Worm (Caenorhabditis elegans) whole organism, late embryonic: ENCODE results near the gene glna-1.

Source experiments
- C38D4.7 ChIP-seq: fragments of 200-800 bp; sonication (Bioruptor generic); optimal IDR thresholded peaks from 2 replicates; lab custom pipeline; 2018; ENCODE audit warnings: mild to moderate bottlenecking, missing genetic modification characterization, moderate library complexity, missing compliant biosample characterization
- F13H6.1 ChIP-seq: sonication (generic microtip); optimal IDR thresholded peaks from 2 replicates; lab custom pipeline; 2016; ENCODE audit warnings: missing genetic modification characterization, missing compliant biosample characterization
- T23F11.4 ChIP-seq: fragments of 200-800 bp; sonication (Bioruptor generic); optimal IDR thresholded peaks from 2 replicates; lab custom pipeline; 2018; ENCODE audit warnings: mild to moderate bottlenecking, missing genetic modification characterization, missing compliant biosample characterization
- Y22D7AL.16 ChIP-seq: sonication (generic microtip); optimal IDR thresholded peaks from 2 replicates; lab custom pipeline; 2016; ENCODE audit warnings: missing genetic modification characterization, missing compliant biosample characterization
- ahr-1 ChIP-seq: sonication (generic microtip); optimal IDR thresholded peaks from 2 replicates; lab custom pipeline; 2016; ENCODE audit warnings: missing genetic modification characterization, missing compliant biosample characterization
- ama-1 ChIP-seq: fragments of 150-350 bp; optimal IDR thresholded peaks from 2 replicates; lab custom pipeline; 2014
- ceh-19 ChIP-seq: fragments of 200-800 bp; sonication (Bioruptor generic); optimal IDR thresholded peaks from 2 replicates; lab custom pipeline; 2018; ENCODE audit warnings: mild to moderate bottlenecking, missing genetic modification characterization, missing compliant biosample characterization
- ceh-24 ChIP-seq: sonication (generic microtip); optimal IDR thresholded peaks from 2 replicates; lab custom pipeline; 2016; ENCODE audit warnings: mild to moderate bottlenecking, missing genetic modification characterization, missing compliant biosample characterization
- ceh-30 ChIP-seq: fragments of 150-350 bp; optimal IDR thresholded peaks from 2 replicates; lab custom pipeline; 2014; ENCODE audit warnings: missing biosample characterization, missing genetic modification characterization
- ceh-31 ChIP-seq: sonication (generic microtip); optimal IDR thresholded peaks from 2 replicates; lab custom pipeline; 2016; ENCODE audit warnings: missing genetic modification characterization, missing compliant biosample characterization
- ceh-34 ChIP-seq: sonication (generic microtip); optimal IDR thresholded peaks from 2 replicates; lab custom pipeline; 2016; ENCODE audit warnings: mild to moderate bottlenecking, missing genetic modification characterization, missing compliant biosample characterization
- ceh-48 ChIP-seq: sonication (generic microtip); optimal IDR thresholded peaks from 2 replicates; lab custom pipeline; 2016; ENCODE audit warnings: missing genetic modification characterization, inconsistent platforms, missing compliant biosample characterization
- ceh-6 ChIP-seq: fragments of 200-800 bp; sonication (Bioruptor generic); optimal IDR thresholded peaks from 2 replicates; lab custom pipeline; 2018; ENCODE audit warnings: mild to moderate bottlenecking, missing genetic modification characterization, missing compliant biosample characterization
- dmd-4 ChIP-seq: sonication (generic microtip); optimal IDR thresholded peaks from 2 replicates; lab custom pipeline; 2016; ENCODE audit warnings: borderline replicate concordance, missing genetic modification characterization, missing compliant biosample characterization
- dve-1 ChIP-seq: sonication (generic microtip); optimal IDR thresholded peaks from 2 replicates; lab custom pipeline; 2017; ENCODE audit warnings: antibody characterized with exemption, mild to moderate bottlenecking, missing genetic modification characterization, missing compliant biosample characterization
- elt-2 ChIP-seq: sonication (generic microtip); optimal IDR thresholded peaks from 2 replicates; lab custom pipeline; 2016; ENCODE audit warnings: missing genetic modification reagents, missing genetic modification characterization, missing compliant biosample characterization
- eyg-1 ChIP-seq: sonication (generic microtip); optimal IDR thresholded peaks from 2 replicates; lab custom pipeline; 2016; ENCODE audit warnings: missing genotype, missing genetic modification characterization, missing compliant biosample characterization
- fax-1 ChIP-seq: sonication (generic microtip); optimal IDR thresholded peaks from 2 replicates; lab custom pipeline; 2016; ENCODE audit warnings: missing genotype, missing genetic modification characterization, missing compliant biosample characterization
- fkh-6 ChIP-seq: sonication (generic microtip); optimal IDR thresholded peaks from 2 replicates; lab custom pipeline; 2016; ENCODE audit warnings: missing genetic modification characterization, missing compliant biosample characterization
- hlh-15 ChIP-seq: sonication (generic microtip); optimal IDR thresholded peaks from 2 replicates; lab custom pipeline; 2016; ENCODE audit warnings: missing genetic modification characterization, missing compliant biosample characterization
- hlh-30 ChIP-seq: sonication (generic microtip); optimal IDR thresholded peaks from 2 replicates; lab custom pipeline; 2017; ENCODE audit warnings: antibody characterized with exemption, missing genetic modification characterization, missing compliant biosample characterization; ENCODE audit not compliant: insufficient read depth
- hlh-6 ChIP-seq: sonication (generic microtip); optimal IDR thresholded peaks from 2 replicates; lab custom pipeline; 2016; ENCODE audit warnings: missing genotype, missing genetic modification characterization, missing compliant biosample characterization
- madf-2 ChIP-seq: sonication (generic microtip); optimal IDR thresholded peaks from 2 replicates; lab custom pipeline; 2017; ENCODE audit warnings: missing genetic modification characterization, missing compliant biosample characterization
- nhr-232 ChIP-seq: sonication (generic microtip); optimal IDR thresholded peaks from 2 replicates; lab custom pipeline; 2016; ENCODE audit warnings: missing genetic modification characterization, missing compliant biosample characterization
- npax-4 ChIP-seq: sonication (generic microtip); optimal IDR thresholded peaks from 2 replicates; lab custom pipeline; 2016; ENCODE audit warnings: missing genetic modification characterization, missing compliant biosample characterization
- pha-2 ChIP-seq: sonication (generic microtip); optimal IDR thresholded peaks from 2 replicates; lab custom pipeline; 2017; ENCODE audit warnings: mild to moderate bottlenecking, missing genetic modification characterization, missing compliant biosample characterization
- pqm-1 ChIP-seq: sonication (generic microtip); optimal IDR thresholded peaks from 2 replicates; lab custom pipeline; 2016; ENCODE audit warnings: missing genetic modification characterization, missing compliant biosample characterization
- pros-1 ChIP-seq: fragments of 150-350 bp; optimal IDR thresholded peaks from 2 replicates; lab custom pipeline; 2014; ENCODE audit warnings: missing biosample characterization, missing genetic modification reagents, missing genetic modification characterization
- ref-2 ChIP-seq: sonication (generic microtip); optimal IDR thresholded peaks from 2 replicates; lab custom pipeline; 2016; ENCODE audit warnings: missing genetic modification characterization, missing compliant biosample characterization
- rnt-1 ChIP-seq: sonication (generic microtip); optimal IDR thresholded peaks from 2 replicates; lab custom pipeline; 2016; ENCODE audit warnings: missing genetic modification characterization, missing compliant biosample characterization
- sox-4 ChIP-seq: sonication (generic microtip); optimal IDR thresholded peaks from 2 replicates; lab custom pipeline; 2017; ENCODE audit warnings: mild to moderate bottlenecking, missing genetic modification characterization, inconsistent platforms, missing compliant biosample characterization
- tbx-2 ChIP-seq: sonication (generic microtip); optimal IDR thresholded peaks from 2 replicates; lab custom pipeline; 2016; ENCODE audit warnings: missing genetic modification characterization, missing compliant biosample characterization
- tbx-7 ChIP-seq: sonication (generic microtip); optimal IDR thresholded peaks from 2 replicates; lab custom pipeline; 2016; ENCODE audit warnings: missing genotype, missing genetic modification characterization, missing compliant biosample characterization
- unc-3 ChIP-seq, 2 experiments: fragments of 200-800 bp in 1 of 2; sonication (Bioruptor generic) in 1 of 2; sonication (generic microtip) in 1 of 2; conservative IDR thresholded peaks in 1 of 2; optimal IDR thresholded peaks in 1 of 2; 2 replicates each; pipeline versions ENCODE4 v1.3.6 to Lab custom; 2016 to 2022; ENCODE audit warnings: missing compliant biosample characterization in 2 of 2, missing genetic modification characterization in 2 of 2, missing genetic modification reagents in 1 of 2
- unc-42 ChIP-seq: sonication (generic microtip); optimal IDR thresholded peaks from 2 replicates; lab custom pipeline; 2016; ENCODE audit warnings: missing genotype, missing genetic modification characterization, missing compliant biosample characterization
- unc-55 ChIP-seq: sonication (generic microtip); optimal IDR thresholded peaks from 2 replicates; lab custom pipeline; 2017; ENCODE audit warnings: missing biosample characterization, missing genetic modification reagents, missing genetic modification characterization

Gene glna-1

ce11 chrII:14739143-14739542, 5.8 kb upstream of the glna-1 start, which contains the start of gene npr-34:
Gene npr-34, minus strand, starts transcription at chrII:14739243.
- TF ChIP-seq unc-55 (GFP tag; lab: Kevin White, UChicago) = no peak
- TF ChIP-seq hlh-30 = no peak
- no peak for TF ChIP-seq fkh-6
- no peak for TF ChIP-seq dve-1 (tag; lab: Kevin White, UChicago)
- no peak for TF ChIP-seq sox-4 (tag; lab: Kevin White, UChicago)
- no peak for TF ChIP-seq Y22D7AL.16 (tag; lab: Kevin White, UChicago)
- no peak for TF ChIP-seq ceh-19 (GFP tag; lab: Kevin White, UChicago)
- TF ChIP-seq fax-1 (tag; lab: Kevin White, UChicago) = no peak
- TF ChIP-seq unc-42 = no peak
- no peak for TF ChIP-seq elt-2
- no peak for TF ChIP-seq rnt-1 (tag; lab: Kevin White, UChicago)
- TF ChIP-seq ceh-6 (GFP tag; lab: Kevin White, UChicago) = no peak
- no peak for TF ChIP-seq madf-2 (tag; lab: Kevin White, UChicago)
- no peak for TF ChIP-seq T23F11.4 (GFP tag; lab: Kevin White, UChicago)
- TF ChIP-seq hlh-6 (tag; lab: Kevin White, UChicago) = no peak
- TF ChIP-seq pros-1 = no peak
- TF ChIP-seq ref-2 (tag; lab: Kevin White, UChicago) = no peak
- no peak for TF ChIP-seq npax-4
- TF ChIP-seq pha-2 (tag; lab: Kevin White, UChicago) = no peak
- TF ChIP-seq tbx-7 = no peak

- TF ChIP-seq pros-1 (no peak), eyg-1 (tag; lab: Kevin White, UChicago) (no peak), fkh-6 (no peak), ceh-34 (tag; lab: Kevin White, UChicago) (no peak), tbx-2 (no peak), hlh-15 (no peak), unc-42 (no peak), ceh-24 (tag; lab: Kevin White, UChicago) (no peak), T23F11.4 (GFP tag; lab: Kevin White, UChicago) (no peak), dmd-4 (tag; lab: Kevin White, UChicago) (no peak), ama-1 (lab: Kevin White, UChicago) (no peak), C38D4.7 (GFP tag; lab: Kevin White, UChicago) (no peak), ahr-1 (tag; lab: Kevin White, UChicago) (no peak), madf-2 (tag; lab: Kevin White, UChicago) (no peak), nhr-232 (tag; lab: Kevin White, UChicago) (no peak), unc-3 (GFP tag; conservative IDR thresholded peaks at IDR 0.05; lab: Robert Waterston, UW) (no peak), unc-3 (tag; optimal IDR thresholded peaks at IDR 0.05; lab: Kevin White, UChicago) (no peak), npax-4 (no peak), pha-2 (tag; lab: Kevin White, UChicago) (no peak), ceh-30 (tag; lab: Kevin White, UChicago) (no peak), pqm-1 (tag; lab: Kevin White, UChicago) (no peak)
Measured at ce11 chrII:14728119-14728518, 5.2 kb downstream of the glna-1 start.

- TF ChIP-seq pqm-1 (tag; lab: Kevin White, UChicago) = no peak
- TF ChIP-seq T23F11.4 (GFP tag; lab: Kevin White, UChicago) = no peak
- no peak for TF ChIP-seq ceh-48 (tag; lab: Kevin White, UChicago)
- no peak for TF ChIP-seq npax-4
- TF ChIP-seq F13H6.1 (tag; lab: Kevin White, UChicago) = no peak
- no peak for TF ChIP-seq ceh-31 (tag; lab: Kevin White, UChicago)
- no peak for TF ChIP-seq eyg-1 (tag; lab: Kevin White, UChicago)
Measured at ce11 chrII:14706479-14706878, 26.8 kb downstream of the glna-1 start.

ce11 chrII:14705956-14706355, 27.4 kb downstream of the glna-1 start:
- TF ChIP-seq ceh-48 (tag; lab: Kevin White, UChicago) (no peak), unc-55 (GFP tag; lab: Kevin White, UChicago) (peak; percentile 5)
